Fruit fly (Drosophila melanogaster) Kc167 (cell line): ENCODE data around the gene Lcp65Ad.
"Not testable (repeated sequence)": the region's sequence is repeated elsewhere in the genome, so short reads cannot be mapped to it uniquely, and the experiment has no call there.

Experiments used
- Myc ChIP-seq: fragments of >200 bp; optimal IDR thresholded peaks from 2 replicates; lab custom pipeline; 2017; ENCODE audit warnings: missing external identifiers
- Sin3A ChIP-seq: fragments of >200 bp; optimal IDR thresholded peaks from 2 replicates; lab custom pipeline; 2018; ENCODE audit warnings: missing external identifiers
- h ChIP-seq: fragments of >200 bp; optimal IDR thresholded peaks from 3 replicates; lab custom pipeline; 2018; ENCODE audit warnings: missing external identifiers
- insv ChIP-seq: fragments of >200 bp; optimal IDR thresholded peaks from 3 replicates; lab custom pipeline; 2018; ENCODE audit warnings: missing external identifiers
- psq ChIP-seq: fragments of >200 bp; optimal IDR thresholded peaks from 2 replicates; lab custom pipeline; 2017; ENCODE audit warnings: missing external identifiers
- ttk ChIP-seq: sonication (Bioruptor generic); optimal IDR thresholded peaks from 2 replicates; lab custom pipeline; 2017; ENCODE audit warnings: missing external identifiers

The Lcp65Ad gene

DNA sequence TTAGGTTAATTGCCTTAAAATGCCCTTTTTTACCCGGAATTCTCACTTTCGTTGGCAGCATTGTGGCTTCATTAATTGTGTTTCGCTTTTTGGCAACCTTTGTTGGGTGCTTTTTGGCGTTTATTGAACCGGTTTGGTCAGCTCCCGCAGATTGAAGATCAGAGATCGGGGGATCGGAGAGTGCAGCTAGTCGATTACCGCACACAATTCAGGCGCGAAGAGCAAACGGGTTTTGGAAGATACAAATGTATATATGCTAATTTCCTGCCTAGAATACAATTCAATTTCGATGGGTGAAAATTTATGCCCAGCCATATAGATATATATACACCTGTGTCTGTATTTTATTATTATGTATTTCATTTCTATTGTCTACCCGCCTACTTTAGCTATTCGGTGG, 1.7 kb upstream of the Lcp65Ad start:
- TF ChIP-seq psq (lab: Kevin White, UChicago) (no peak), Myc (lab: Kevin White, UChicago) (no peak), ttk (lab: Kevin White, UChicago) (no peak), Sin3A (lab: Kevin White, UChicago) (no peak), h (lab: Kevin White, UChicago) (no peak), insv (lab: Kevin White, UChicago) (no peak)

DNA sequence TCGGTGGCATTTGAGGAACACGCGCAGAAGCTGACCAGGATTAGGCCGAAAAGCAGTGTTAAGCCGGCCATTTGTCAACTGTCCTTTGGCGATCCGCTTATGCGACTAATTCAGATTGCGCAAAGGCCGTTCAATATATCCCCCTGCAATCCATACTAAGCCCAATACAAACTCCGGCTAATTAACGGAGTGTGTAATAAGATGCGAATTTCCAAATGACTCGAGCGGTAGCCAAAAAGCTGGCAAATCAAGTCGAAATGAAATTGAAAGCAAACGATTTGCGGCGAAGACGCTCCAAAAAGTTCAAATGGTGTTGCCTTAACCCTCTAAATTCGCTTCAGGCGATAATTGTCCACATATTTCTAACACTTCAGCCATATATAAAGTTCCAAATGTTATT, 882 bp upstream of the Lcp65Ad start, which contains the start of gene Cpr65Aw:
TSS of gene Cpr65Aw (minus strand) at position 101 of the 400 bp plus-strand sequence.
- TF ChIP-seq Myc (lab: Kevin White, UChicago): no peak
- no peak for TF ChIP-seq psq (lab: Kevin White, UChicago)
- TF ChIP-seq h (lab: Kevin White, UChicago): no peak
- no peak for TF ChIP-seq Sin3A (lab: Kevin White, UChicago)
- no peak for TF ChIP-seq insv (lab: Kevin White, UChicago)
- TF ChIP-seq ttk (lab: Kevin White, UChicago): no peak

DNA sequence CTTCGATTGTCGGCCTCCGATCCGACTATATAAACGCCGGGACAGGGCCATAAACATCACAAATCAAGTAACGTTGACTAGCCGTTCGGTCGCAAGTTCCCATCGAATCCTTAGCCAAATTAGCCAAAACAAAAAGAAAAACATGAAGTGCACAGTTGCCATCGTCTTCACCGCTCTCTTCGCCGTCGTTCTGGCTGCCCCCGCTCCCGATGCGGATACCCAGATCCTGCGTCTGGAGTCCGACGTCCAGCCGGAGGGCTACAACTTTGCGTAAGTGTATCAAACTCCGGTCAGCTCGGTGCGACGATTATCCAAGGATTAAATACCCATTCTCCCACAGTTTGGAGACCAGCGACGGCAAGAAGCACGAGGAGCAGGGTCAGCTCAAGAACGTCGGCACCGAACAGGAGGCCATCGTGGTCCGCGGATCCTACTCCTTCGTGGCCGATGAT, 1.6 kb downstream of the Lcp65Ad start, which contains the start of gene Lcp65Ac:
TSS of gene Lcp65Ac (plus strand) at position 51 of the 452 bp plus-strand sequence.
- TF ChIP-seq h (lab: Kevin White, UChicago) (no peak), psq (lab: Kevin White, UChicago) (no peak), Sin3A (lab: Kevin White, UChicago) (no peak), Myc (lab: Kevin White, UChicago) (no peak), ttk (lab: Kevin White, UChicago) (no peak), insv (lab: Kevin White, UChicago) (no peak)

DNA sequence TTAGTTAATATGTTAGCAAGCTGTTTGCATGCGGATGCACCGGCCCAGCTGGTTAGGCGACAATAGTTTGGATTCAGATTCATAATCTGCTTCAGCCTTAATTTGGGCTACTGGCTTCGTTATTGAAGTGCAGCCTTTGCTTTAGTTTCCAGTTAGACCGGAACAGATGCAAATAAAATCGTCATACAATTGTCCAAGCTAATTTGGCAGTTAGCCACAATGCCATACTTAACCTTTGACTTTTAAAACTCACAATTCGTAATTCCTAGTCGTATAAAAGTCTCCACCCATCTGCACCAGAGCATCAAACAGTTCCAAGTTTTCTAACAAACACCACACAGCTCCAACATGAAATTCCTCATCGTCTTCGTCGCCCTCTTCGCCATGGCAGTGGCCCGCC, 3.2 kb downstream of the Lcp65Ad start, which contains the start of gene Lcp65Ab2:
TSS of gene Lcp65Ab2 (plus strand) at position 301 of the 400 bp plus-strand sequence.
- not testable (repeated sequence) for TF ChIP-seq Myc, Sin3A, psq (lab: Kevin White, UChicago)

DNA sequence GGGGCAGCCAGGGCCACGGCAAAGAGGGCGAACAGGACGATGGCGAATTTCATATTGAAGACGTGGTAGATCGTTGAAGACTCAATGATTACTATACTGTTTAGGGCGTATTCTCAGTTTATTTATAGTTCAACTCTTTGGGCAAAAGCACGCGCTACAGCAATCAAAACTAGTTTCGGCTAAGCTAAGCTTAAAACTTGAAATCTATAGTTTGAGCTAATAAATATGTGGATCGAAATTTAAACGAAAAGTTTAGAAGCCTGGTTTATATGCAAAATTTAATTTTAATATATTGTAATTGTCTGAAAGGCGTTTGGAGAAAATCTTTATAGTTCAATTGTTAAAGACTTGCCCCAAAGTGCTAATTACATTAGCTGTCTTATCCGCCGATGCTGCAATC, 4.7 kb downstream of the Lcp65Ad start, which contains the start of gene Cpr65Ax1:
TSS of gene Cpr65Ax1 (minus strand) at position 101 of the 400 bp plus-strand sequence.
- not testable (repeated sequence) for TF ChIP-seq ttk, h, psq (lab: Kevin White, UChicago)

DNA sequence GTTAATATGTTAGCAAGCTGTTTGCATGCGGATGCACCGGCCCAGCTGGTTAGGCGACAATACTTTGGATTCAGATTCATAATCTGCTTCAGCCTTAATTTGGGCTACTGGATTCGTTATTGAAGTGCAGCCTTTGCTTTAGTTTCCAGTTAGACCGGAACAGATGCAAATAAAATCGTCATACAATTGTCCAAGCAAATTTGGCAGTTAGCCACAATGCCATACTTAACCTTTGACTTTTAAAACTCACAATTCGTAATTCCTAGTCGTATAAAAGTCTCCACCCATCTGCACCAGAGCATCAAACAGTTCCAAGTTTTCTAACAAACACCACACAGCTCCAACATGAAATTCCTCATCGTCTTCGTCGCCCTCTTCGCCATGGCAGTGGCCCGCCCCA, 6.1 kb downstream of the Lcp65Ad start, which contains the start of gene Lcp65Ab1:
TSS of gene Lcp65Ab1 (plus strand) at position 301 of the 400 bp plus-strand sequence.
- TF ChIP-seq insv, Myc, psq (lab: Kevin White, UChicago): not testable (repeated sequence)

DNA sequence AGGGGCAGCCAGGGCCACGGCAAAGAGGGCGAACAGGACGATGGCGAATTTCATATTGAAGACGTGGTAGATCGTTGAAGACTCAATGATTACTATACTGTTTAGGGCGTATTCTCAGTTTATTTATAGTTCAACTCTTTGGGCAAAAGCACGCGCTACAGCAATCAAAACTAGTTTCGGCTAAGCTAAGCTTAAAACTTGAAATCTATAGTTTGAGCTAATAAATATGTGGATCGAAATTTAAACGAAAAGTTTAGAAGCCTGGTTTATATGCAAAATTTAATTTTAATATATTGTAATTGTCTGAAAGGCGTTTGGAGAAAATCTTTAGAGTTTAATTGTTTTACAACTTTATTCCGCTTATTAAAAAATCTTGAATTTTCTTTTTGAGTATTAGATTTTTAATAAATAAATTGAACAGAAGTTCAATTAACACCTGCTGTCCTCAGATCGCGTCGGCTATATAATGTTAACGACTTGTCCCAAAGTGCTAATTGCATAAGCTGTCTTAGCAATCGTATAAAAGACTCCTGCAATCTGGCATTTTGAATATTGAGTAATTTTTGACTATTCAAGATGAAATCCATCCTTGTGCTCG, 7.7 kb downstream of the Lcp65Ad start, which contains the start of the genes Cpr65Ax2 and Lcp65Aa:
TSS of gene Cpr65Ax2 (minus strand) at position 101 of the 598 bp plus-strand sequence.
TSS of gene Lcp65Aa (plus strand) at position 548 of the 598 bp plus-strand sequence.
- TF ChIP-seq Sin3A, insv, ttk (lab: Kevin White, UChicago): not testable (repeated sequence)

DNA sequence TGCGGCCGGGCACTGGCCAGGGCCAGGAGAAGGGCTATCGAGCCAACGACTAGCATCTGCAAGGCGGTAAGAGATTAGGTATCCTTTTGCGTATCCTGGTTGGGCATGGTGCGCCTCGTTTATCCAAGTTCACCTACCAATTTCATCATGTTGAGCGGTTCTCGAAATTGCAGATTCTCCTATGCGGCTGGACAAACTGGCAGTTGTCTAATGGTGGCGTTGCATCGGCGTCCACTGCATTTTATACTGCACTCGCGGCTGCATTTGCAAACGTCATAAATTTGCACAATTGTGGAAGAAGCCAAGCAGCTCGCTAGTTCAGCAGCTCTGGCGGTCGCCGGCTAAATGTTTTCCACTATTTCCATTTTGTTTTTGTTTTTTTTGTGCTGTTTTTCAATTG, 9.3 kb downstream of the Lcp65Ad start, which contains the start of gene Acp65Aa:
TSS of gene Acp65Aa (minus strand) at position 215 of the 400 bp plus-strand sequence.
- TF ChIP-seq Sin3A (lab: Kevin White, UChicago): no peak
- no peak for TF ChIP-seq Myc (lab: Kevin White, UChicago)
- no peak for TF ChIP-seq h (lab: Kevin White, UChicago)
- TF ChIP-seq psq (lab: Kevin White, UChicago): no peak
- TF ChIP-seq insv (lab: Kevin White, UChicago): no peak
- TF ChIP-seq ttk (lab: Kevin White, UChicago): no peak

DNA sequence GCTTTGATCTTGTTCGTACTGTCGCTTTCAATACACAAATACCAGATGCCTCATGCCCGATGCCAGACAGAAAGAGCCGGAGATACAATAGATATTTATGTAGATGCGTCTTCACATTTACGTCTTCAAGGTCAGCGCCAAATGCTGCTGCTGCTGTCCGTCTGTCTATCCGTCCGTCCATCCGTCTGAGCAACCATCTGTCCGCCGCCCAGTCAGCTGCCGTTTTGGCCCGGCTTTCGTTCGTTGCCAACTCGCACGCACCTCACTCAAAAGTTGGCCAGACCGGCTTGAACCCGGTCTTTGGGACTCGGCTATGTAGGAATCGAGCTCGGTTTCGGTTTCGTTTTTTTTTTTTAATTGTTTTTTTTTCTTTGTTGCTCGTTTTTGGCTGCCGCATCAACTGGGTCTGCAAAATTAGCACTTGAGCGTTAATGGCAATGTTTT, 11.8 kb downstream of the Lcp65Ad start:
- TF ChIP-seq psq (lab: Kevin White, UChicago): no peak
- TF ChIP-seq h (lab: Kevin White, UChicago): no peak
- TF ChIP-seq Sin3A (lab: Kevin White, UChicago): no peak
- no peak for TF ChIP-seq Myc (lab: Kevin White, UChicago)
- no peak for TF ChIP-seq insv (lab: Kevin White, UChicago)
- TF ChIP-seq ttk (lab: Kevin White, UChicago): no peak

DNA sequence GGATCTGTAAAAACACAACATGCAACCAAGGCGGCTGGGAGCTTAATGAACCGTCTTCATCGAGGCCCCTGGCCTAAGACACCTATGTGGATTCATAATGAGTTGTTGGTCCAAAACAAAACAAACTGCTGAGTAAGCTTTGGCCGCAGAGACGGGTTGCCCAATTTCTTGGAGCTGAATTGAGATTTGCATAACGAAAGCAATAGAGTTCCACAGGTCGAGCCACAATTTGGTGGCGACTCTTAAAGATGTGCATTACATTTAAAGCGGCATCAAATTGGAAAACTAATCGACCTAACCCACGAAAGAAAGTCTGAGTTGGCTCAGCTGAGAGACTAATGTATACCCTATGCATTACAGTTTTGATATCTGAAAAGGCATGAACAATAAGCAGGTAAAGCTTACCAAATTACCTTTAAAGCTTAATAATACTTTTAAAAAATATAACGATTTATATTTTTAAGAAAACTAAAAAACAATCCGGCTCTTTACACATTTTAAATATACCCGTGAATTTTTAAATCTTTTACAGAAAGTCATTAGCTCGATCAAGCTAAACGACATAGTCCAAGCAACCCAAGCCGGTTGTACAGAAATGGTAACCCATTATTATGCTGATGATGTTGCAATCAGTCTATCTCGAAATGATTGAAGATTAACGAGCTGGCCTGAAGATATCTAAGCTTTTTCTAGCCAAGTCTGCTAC, 14.3 kb downstream of the Lcp65Ad start, which contains the start of gene CG13297:
TSS of gene CG13297 (minus strand) at position 51 of the 706 bp plus-strand sequence.
- TF ChIP-seq insv (lab: Kevin White, UChicago) (no peak), Sin3A (lab: Kevin White, UChicago) (no peak), ttk (lab: Kevin White, UChicago) (no peak), Myc (lab: Kevin White, UChicago) (no peak), psq (lab: Kevin White, UChicago) (no peak), h (lab: Kevin White, UChicago) (no peak)

DNA sequence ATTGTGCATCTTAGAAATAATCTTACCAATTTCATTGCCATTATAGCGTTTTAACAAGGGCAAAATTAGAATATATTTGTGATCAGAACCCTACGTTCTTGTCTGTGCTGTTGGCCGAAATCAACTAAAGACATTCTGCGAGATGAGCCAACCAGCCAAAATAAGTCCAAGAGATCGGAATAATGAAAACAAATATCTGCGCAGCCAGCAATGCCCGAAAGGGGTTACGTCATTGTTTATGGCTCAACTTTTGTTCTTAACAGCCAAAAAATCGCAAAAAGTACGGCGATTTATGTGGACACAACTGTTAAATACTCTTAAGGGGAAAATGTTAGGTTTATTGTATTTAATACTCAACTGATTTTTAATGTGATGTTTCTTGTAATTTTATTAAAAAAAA, 15.3 kb downstream of the Lcp65Ad start, which contains the start of gene Cpr65Ay:
TSS of gene Cpr65Ay (minus strand) at position 101 of the 400 bp plus-strand sequence.
- TF ChIP-seq psq (lab: Kevin White, UChicago) (no peak), h (lab: Kevin White, UChicago) (no peak), Sin3A (lab: Kevin White, UChicago) (no peak), Myc (lab: Kevin White, UChicago) (no peak), insv (lab: Kevin White, UChicago) (no peak), ttk (lab: Kevin White, UChicago) (no peak)
